Worm (Caenorhabditis elegans) whole organism, L2 larva: Measurements from ENCODE around the gene T11F9.10.

Source experiments
- blmp-1 ChIP-seq: sonication (generic microtip); optimal IDR thresholded peaks from 2 replicates; lab custom pipeline; 2017; ENCODE audit warnings: missing genetic modification characterization, mild to moderate bottlenecking, missing compliant biosample characterization, antibody characterized with exemption, moderate library complexity; ENCODE audit not compliant: insufficient read depth
- unc-62 ChIP-seq: fragments of 150-350 bp; optimal IDR thresholded peaks from 2 replicates; lab custom pipeline; 2014; ENCODE audit warnings: missing biosample characterization, missing genetic modification reagents, missing genetic modification characterization

- TF ChIP-seq blmp-1 (no peak), unc-62 (GFP tag; lab: Kevin White, UChicago) (no peak)
Observed at ce11 chrV:11500980-11501379, 14.2 kb downstream of the T11F9.10 start.
